Worm (Caenorhabditis elegans): ENCODE results near the gene osm-1.

ce11 chrX:16534564-16534963, 5.9 kb upstream of the osm-1 start:
- TF ChIP-seq K02D7.2 (tag; optimal IDR thresholded peaks at IDR 0.05) (no peak), ceh-9 (tag; optimal IDR thresholded peaks at IDR 0.05) (no peak), ets-4 (tag; optimal IDR thresholded peaks at IDR 0.05) (no peak), eyg-1 (tag; optimal IDR thresholded peaks at IDR 0.05) (no peak), mec-3 (tag; optimal IDR thresholded peaks at IDR 0.05; ENCODE audit: borderline replicate concordance) (no peak), zip-5 (tag; optimal IDR thresholded peaks at IDR 0.05) (no peak), ceh-19 (GFP tag; optimal IDR thresholded peaks at IDR 0.05) (no peak), ceh-6 (GFP tag; optimal IDR thresholded peaks at IDR 0.05) (no peak), ceh-2 (tag; optimal IDR thresholded peaks at IDR 0.05) (no peak), pqm-1 (tag; optimal IDR thresholded peaks at IDR 0.05) (no peak), nhr-11 (tag; optimal IDR thresholded peaks at IDR 0.05) (no peak), sdc-2 (tag; optimal IDR thresholded peaks at IDR 0.05) (no peak), tbx-2 (tag; optimal IDR thresholded peaks at IDR 0.05) (no peak), ceh-22 (tag; optimal IDR thresholded peaks at IDR 0.05) (no peak)

Measured in whole organism, late embryonic.